Fruit fly (Drosophila melanogaster) Kc167 (cell line): ENCODE measurements around the gene Rab1.

ENCODE experiments used
- Myc ChIP-seq: fragments of >200 bp; optimal IDR thresholded peaks from 2 replicates; lab custom pipeline; 2017; ENCODE audit warnings: missing external identifiers
- Sin3A ChIP-seq: fragments of >200 bp; optimal IDR thresholded peaks from 2 replicates; lab custom pipeline; 2018; ENCODE audit warnings: missing external identifiers
- h ChIP-seq: fragments of >200 bp; optimal IDR thresholded peaks from 3 replicates; lab custom pipeline; 2018; ENCODE audit warnings: missing external identifiers
- insv ChIP-seq: fragments of >200 bp; optimal IDR thresholded peaks from 3 replicates; lab custom pipeline; 2018; ENCODE audit warnings: missing external identifiers
- psq ChIP-seq: fragments of >200 bp; optimal IDR thresholded peaks from 2 replicates; lab custom pipeline; 2017; ENCODE audit warnings: missing external identifiers
- ttk ChIP-seq: sonication (Bioruptor generic); optimal IDR thresholded peaks from 2 replicates; lab custom pipeline; 2017; ENCODE audit warnings: missing external identifiers

Gene Rab1

dm6 chr3R:21242318-21242717 is 26.5 kb downstream of the Rab1 start, which contains the start of gene CG5892:
Gene CG5892 (plus strand): TSS chr3R:21242618.
- TF ChIP-seq Sin3A (lab: Kevin White, UChicago) (no peak), Myc (lab: Kevin White, UChicago) (no peak), psq (lab: Kevin White, UChicago) (no peak), insv (lab: Kevin White, UChicago) (no peak), h (lab: Kevin White, UChicago) (no peak), ttk (lab: Kevin White, UChicago) (no peak)

DNA sequence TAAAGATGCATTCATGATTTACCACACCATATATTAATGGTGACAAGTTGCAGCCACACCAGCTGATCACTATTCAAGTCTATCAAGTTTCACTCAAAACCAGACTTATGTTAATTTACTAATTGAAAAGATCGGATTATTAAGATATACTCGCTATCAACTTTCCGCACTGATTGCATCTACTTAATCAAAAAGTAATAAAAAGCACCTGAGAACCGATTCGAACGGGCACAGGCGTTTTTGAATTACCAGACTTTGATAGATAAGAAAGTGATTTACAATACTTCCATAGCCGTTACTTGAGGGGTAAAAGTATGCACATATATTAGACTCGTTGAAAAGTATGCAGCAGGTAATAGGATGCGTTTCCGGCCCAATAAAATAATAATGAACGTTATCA is 27.5 kb downstream of the Rab1 start:
- TF ChIP-seq h (lab: Kevin White, UChicago) = no peak
- no peak for TF ChIP-seq psq (lab: Kevin White, UChicago)
- no peak for TF ChIP-seq Myc (lab: Kevin White, UChicago)
- TF ChIP-seq insv (lab: Kevin White, UChicago) = no peak
- TF ChIP-seq Sin3A (lab: Kevin White, UChicago) = no peak
- no peak for TF ChIP-seq ttk (lab: Kevin White, UChicago)

- TF ChIP-seq insv (lab: Kevin White, UChicago) = no peak
- TF ChIP-seq Sin3A (lab: Kevin White, UChicago) = no peak
Observed at dm6 chr3R:21237099-21237498, 31.8 kb downstream of the Rab1 start, which contains the start of gene e. Gene e (minus strand): TSS chr3R:21237177.

- TF ChIP-seq insv (lab: Kevin White, UChicago) (no peak), ttk (lab: Kevin White, UChicago) (no peak), h (lab: Kevin White, UChicago) (no peak), Sin3A (lab: Kevin White, UChicago) (no peak), Myc (lab: Kevin White, UChicago) (no peak), psq (lab: Kevin White, UChicago) (no peak)
Observed at dm6 chr3R:21224230-21224629, 44.6 kb downstream of the Rab1 start.

DNA sequence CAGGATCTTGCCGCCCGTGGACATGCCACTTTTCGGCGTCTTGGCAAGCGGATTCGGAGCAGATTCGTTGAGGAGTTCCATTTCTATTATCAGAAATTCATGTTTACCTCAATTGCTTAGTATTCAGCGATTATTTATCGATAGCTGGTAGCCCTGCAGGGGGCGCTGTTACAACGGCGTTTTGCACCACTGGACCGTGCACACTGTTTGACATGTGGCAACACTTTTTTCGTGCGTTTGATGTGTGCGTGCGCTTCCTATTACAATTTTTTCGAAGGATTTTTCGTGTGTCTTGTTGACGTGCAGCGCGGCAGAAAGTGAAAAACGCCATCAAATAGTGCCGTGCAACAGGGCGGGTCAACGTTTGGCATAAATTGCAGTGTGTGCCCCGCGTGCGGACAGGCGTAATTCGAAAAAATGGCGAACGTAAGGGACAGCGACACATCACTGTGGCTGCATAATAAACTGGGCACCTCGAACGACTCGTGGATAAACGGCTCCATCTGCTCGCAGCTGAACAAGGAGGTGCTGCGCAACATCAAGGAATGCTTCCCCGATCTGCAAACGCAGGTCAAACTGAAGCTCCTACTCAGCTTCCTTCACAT is 45.3 kb downstream of the Rab1 start, which contains the start of the genes CG3337 and Nelf-A:
Gene CG3337, minus strand, starts transcription at position 132 of the 605 bp plus-strand sequence.
Gene Nelf-A, plus strand, starts transcription at position 252 of the 605 bp plus-strand sequence.
- no peak for TF ChIP-seq h (lab: Kevin White, UChicago)
- no peak for TF ChIP-seq insv (lab: Kevin White, UChicago)
- no peak for TF ChIP-seq Myc (lab: Kevin White, UChicago)
- no peak for TF ChIP-seq psq (lab: Kevin White, UChicago)
- no peak for TF ChIP-seq Sin3A (lab: Kevin White, UChicago)
- TF ChIP-seq ttk (lab: Kevin White, UChicago) = no peak

- TF ChIP-seq h (lab: Kevin White, UChicago) = no peak
- no peak for TF ChIP-seq psq (lab: Kevin White, UChicago)
- no peak for TF ChIP-seq Myc (lab: Kevin White, UChicago)
- no peak for TF ChIP-seq Sin3A (lab: Kevin White, UChicago)
- TF ChIP-seq insv (lab: Kevin White, UChicago) = no peak
- no peak for TF ChIP-seq ttk (lab: Kevin White, UChicago)
Observed at dm6 chr3R:21218733-21219165, 50.1 kb downstream of the Rab1 start, which contains the start of the genes Smyd5 and Oga. Gene Smyd5 (minus strand): TSS chr3R:21218791. Gene Oga (plus strand): TSS chr3R:21219077.
